Fruit fly (Drosophila melanogaster) whole organism: Measurements from ENCODE around the gene TkR99D.

Experiments used
- CG8478 ChIP-seq: fragments of >200 bp; optimal IDR thresholded peaks from 2 replicates; lab custom pipeline; 2018; ENCODE audit warnings: inconsistent platforms
- Dll ChIP-seq: fragments of >200 bp; optimal IDR thresholded peaks from 2 replicates; lab custom pipeline; 2017
- EcR ChIP-seq, 2 experiments: fragments of >200 bp; optimal IDR thresholded peaks; 2 replicates each; lab custom pipeline; 2017; ENCODE audit warnings: missing biosample characterization in 2 of 2, missing genetic modification characterization in 2 of 2, missing genetic modification reagents in 2 of 2
- pan ChIP-seq: fragments of >200 bp; optimal IDR thresholded peaks from 2 replicates; lab custom pipeline; 2017
- psq ChIP-seq: fragments of >200 bp; optimal IDR thresholded peaks from 2 replicates; lab custom pipeline; 2017
- usp ChIP-seq: fragments of >200 bp; optimal IDR thresholded peaks from 2 replicates; lab custom pipeline; 2017; ENCODE audit warnings: missing biosample characterization, missing genetic modification characterization, mixed read lengths

- TF ChIP-seq CG8478: no peak
- TF ChIP-seq EcR (GFP tag; optimal IDR thresholded peaks at IDR 0.05; lab: Kevin White, UChicago): no peak
- no peak for TF ChIP-seq psq (lab: Kevin White, UChicago)
- TF ChIP-seq pan (lab: Kevin White, UChicago): no peak
- no peak for TF ChIP-seq usp (GFP tag; lab: Kevin White, UChicago)
- TF ChIP-seq Dll (lab: Kevin White, UChicago): no peak
These were observed 12.2 kb upstream of the TkR99D start for dm6 chr3R:29981479-29981878.
